Worm (Caenorhabditis elegans) whole organism, young adult: Measurements from ENCODE around the gene col-175.

Experiments used
- C17E4.6 ChIP-seq: fragments of 200-800 bp; sonication (Bioruptor generic); IDR thresholded peaks from 2 replicates; pipeline ENCODE4 v1.3.6; 2022; ENCODE audit warnings: missing genetic modification reagents, missing genetic modification characterization, missing compliant biosample characterization
- D2030.7 ChIP-seq: fragments of 200-800 bp; sonication (Bioruptor generic); IDR thresholded peaks from 2 replicates; pipeline ENCODE4 v1.3.6; 2022; ENCODE audit warnings: missing genetic modification reagents, missing genetic modification characterization, missing compliant biosample characterization
- F49E8.2 ChIP-seq: sonication (generic microtip); optimal IDR thresholded peaks from 3 replicates; lab custom pipeline; 2017; ENCODE audit warnings: missing genetic modification characterization, mild to moderate bottlenecking, missing compliant biosample characterization, antibody characterized with exemption, moderate library complexity; ENCODE audit not compliant: insufficient read depth
- Y67H2A.10 ChIP-seq: fragments of 200-800 bp; sonication (Bioruptor generic); conservative IDR thresholded peaks from 2 replicates; pipeline ENCODE4 v1.3.6; 2022; ENCODE audit warnings: missing genetic modification reagents, missing genetic modification characterization, missing compliant biosample characterization
- Y79H2A.3 ChIP-seq: fragments of 200-800 bp; sonication (Bioruptor generic); conservative IDR thresholded peaks from 2 replicates; pipeline ENCODE4 v1.3.6; 2022; ENCODE audit warnings: missing genetic modification reagents, missing genetic modification characterization, missing compliant biosample characterization
- aptf-2 ChIP-seq: fragments of 200-800 bp; sonication (Bioruptor generic); conservative IDR thresholded peaks from 2 replicates; pipeline ENCODE4 v1.3.6; 2022; ENCODE audit warnings: missing genetic modification reagents, missing genetic modification characterization, missing compliant biosample characterization
- atf-7 ChIP-seq: sonication (generic microtip); optimal IDR thresholded peaks from 2 replicates; lab custom pipeline; 2017; ENCODE audit warnings: mild to moderate bottlenecking, missing genetic modification characterization, missing compliant biosample characterization
- athp-1 ChIP-seq: sonication (generic microtip); optimal IDR thresholded peaks from 2 replicates; lab custom pipeline; 2017; ENCODE audit warnings: mild to moderate bottlenecking, missing genetic modification characterization, missing compliant biosample characterization
- attf-5 ChIP-seq: fragments of 200-800 bp; sonication (Bioruptor generic); optimal IDR thresholded peaks from 2 replicates; lab custom pipeline; 2018; ENCODE audit warnings: mild to moderate bottlenecking, missing genetic modification characterization, missing compliant biosample characterization
- egl-18 ChIP-seq: fragments of 200-800 bp; sonication (Bioruptor generic); IDR thresholded peaks from 2 replicates; pipeline ENCODE4 v1.3.6; 2022; ENCODE audit warnings: missing genetic modification reagents, missing genetic modification characterization, missing compliant biosample characterization
- ekl-4 ChIP-seq: fragments of 200-800 bp; sonication (Bioruptor generic); IDR thresholded peaks from 2 replicates; pipeline ENCODE4 v1.3.6; 2022; ENCODE audit warnings: missing genetic modification reagents, missing genetic modification characterization, missing compliant biosample characterization
- ets-4 ChIP-seq: fragments of 200-800 bp; sonication (Bioruptor generic); optimal IDR thresholded peaks from 2 replicates; lab custom pipeline; 2018; ENCODE audit warnings: mild to moderate bottlenecking, missing genetic modification characterization, missing compliant biosample characterization
- fkh-3 ChIP-seq: sonication (generic microtip); optimal IDR thresholded peaks from 2 replicates; lab custom pipeline; 2016; ENCODE audit warnings: mild to moderate bottlenecking, missing genetic modification characterization, missing compliant biosample characterization
- hlh-12 ChIP-seq: sonication (generic microtip); optimal IDR thresholded peaks from 2 replicates; lab custom pipeline; 2016; ENCODE audit warnings: missing genetic modification characterization, missing compliant biosample characterization
- hrde-1 ChIP-seq: sonication (generic microtip); optimal IDR thresholded peaks from 2 replicates; lab custom pipeline; 2016; ENCODE audit warnings: missing genetic modification characterization, mild to moderate bottlenecking, missing compliant biosample characterization, moderate library complexity, missing genotype, missing genetic modification reagents, borderline replicate concordance
- let-526 ChIP-seq: fragments of 200-800 bp; sonication (Bioruptor generic); IDR thresholded peaks from 2 replicates; pipeline ENCODE4 v1.3.6; 2022; ENCODE audit warnings: missing genetic modification reagents, missing genetic modification characterization, missing compliant biosample characterization
- let-607 ChIP-seq, 2 experiments: fragments of 200-800 bp in 1 of 2; sonication (Bioruptor generic) in 1 of 2; sonication (generic microtip) in 1 of 2; optimal IDR thresholded peaks; 2 replicates each; lab custom pipeline; 2016 to 2018; ENCODE audit warnings: mild to moderate bottlenecking in 2 of 2, missing compliant biosample characterization in 2 of 2, missing genetic modification characterization in 2 of 2, moderate library complexity in 2 of 2, missing genotype in 1 of 2
- lin-40 ChIP-seq: sonication (generic microtip); optimal IDR thresholded peaks from 2 replicates; lab custom pipeline; 2016; ENCODE audit warnings: missing genetic modification characterization, mild to moderate bottlenecking, missing compliant biosample characterization, missing genotype, missing genetic modification reagents
- lin-54 ChIP-seq: fragments of 200-800 bp; sonication (Bioruptor generic); optimal IDR thresholded peaks from 2 replicates; lab custom pipeline; 2018; ENCODE audit warnings: mild to moderate bottlenecking, missing genetic modification characterization, missing compliant biosample characterization
- lsy-27 ChIP-seq: sonication (generic microtip); optimal IDR thresholded peaks from 2 replicates; lab custom pipeline; 2017; ENCODE audit warnings: missing genetic modification characterization, mild to moderate bottlenecking, missing compliant biosample characterization, antibody characterized with exemption, missing genotype, borderline replicate concordance; ENCODE audit not compliant: insufficient read depth
- madf-10 ChIP-seq: sonication (generic microtip); optimal IDR thresholded peaks from 2 replicates; lab custom pipeline; 2016; ENCODE audit warnings: mild to moderate bottlenecking, missing genetic modification characterization, missing compliant biosample characterization
- madf-3 ChIP-seq: fragments of 200-800 bp; sonication (Bioruptor generic); IDR thresholded peaks from 2 replicates; pipeline ENCODE4 v1.3.6; 2022; ENCODE audit warnings: missing genetic modification reagents, missing genetic modification characterization, missing compliant biosample characterization
- mcd-1 ChIP-seq: fragments of 200-800 bp; sonication (Bioruptor generic); IDR thresholded peaks from 2 replicates; pipeline ENCODE4 v1.3.6; 2022; ENCODE audit warnings: missing genetic modification reagents, missing genetic modification characterization, missing compliant biosample characterization
- nfya-2 ChIP-seq: fragments of 200-800 bp; sonication (Bioruptor generic); IDR thresholded peaks from 2 replicates; pipeline ENCODE4 v1.3.6; 2022; ENCODE audit warnings: missing genetic modification reagents, missing genetic modification characterization, missing compliant biosample characterization
- nfyb-1 ChIP-seq: fragments of 200-800 bp; sonication (Bioruptor generic); IDR thresholded peaks from 2 replicates; pipeline ENCODE4 v1.3.6; 2022; ENCODE audit warnings: missing genetic modification reagents, missing genetic modification characterization, missing compliant biosample characterization
- nhr-120 ChIP-seq: fragments of 200-800 bp; sonication (Bioruptor generic); IDR thresholded peaks from 2 replicates; pipeline ENCODE4 v1.3.6; 2022; ENCODE audit warnings: missing genetic modification characterization, missing compliant biosample characterization
- nhr-80 ChIP-seq: sonication (generic microtip); optimal IDR thresholded peaks from 2 replicates; lab custom pipeline; 2016; ENCODE audit warnings: missing genetic modification characterization, missing compliant biosample characterization
- nhr-90 ChIP-seq: sonication (generic microtip); optimal IDR thresholded peaks from 2 replicates; lab custom pipeline; 2016; ENCODE audit warnings: missing genotype, mild to moderate bottlenecking, missing genetic modification characterization, missing compliant biosample characterization
- snpc-1.1 ChIP-seq: sonication (generic microtip); optimal IDR thresholded peaks from 2 replicates; lab custom pipeline; 2017; ENCODE audit warnings: missing genetic modification characterization, mild to moderate bottlenecking, missing compliant biosample characterization, antibody characterized with exemption, moderate library complexity, missing genotype, missing genetic modification reagents; ENCODE audit not compliant: insufficient read depth
- snpc-3.4 ChIP-seq: sonication (generic microtip); optimal IDR thresholded peaks from 2 replicates; lab custom pipeline; 2017; ENCODE audit warnings: missing genetic modification characterization, mild to moderate bottlenecking, missing compliant biosample characterization, antibody characterized with exemption, moderate library complexity, missing genotype, missing genetic modification reagents
- sptf-2 ChIP-seq: fragments of 200-800 bp; sonication (Bioruptor generic); optimal IDR thresholded peaks from 2 replicates; lab custom pipeline; 2018; ENCODE audit warnings: mild to moderate bottlenecking, missing genetic modification characterization, missing compliant biosample characterization
- tbp1 ChIP-seq: fragments of 200-800 bp; sonication (Bioruptor generic); optimal IDR thresholded peaks from 2 replicates; lab custom pipeline; 2018; ENCODE audit warnings: mild to moderate bottlenecking, missing genetic modification characterization, missing compliant biosample characterization
- tlf-1 ChIP-seq: fragments of 200-800 bp; sonication (Bioruptor generic); optimal IDR thresholded peaks from 2 replicates; lab custom pipeline; 2018; ENCODE audit warnings: mild to moderate bottlenecking, missing genetic modification characterization, missing compliant biosample characterization
- unc-130 ChIP-seq: sonication (generic microtip); optimal IDR thresholded peaks from 2 replicates; lab custom pipeline; 2016; ENCODE audit warnings: missing genetic modification reagents, missing genetic modification characterization, missing compliant biosample characterization
- zfh-2 ChIP-seq: fragments of 200-800 bp; sonication (Bioruptor generic); conservative IDR thresholded peaks from 2 replicates; pipeline ENCODE4 v1.3.6; 2022; ENCODE audit warnings: missing genetic modification reagents, missing genetic modification characterization, missing compliant biosample characterization
- ztf-22 ChIP-seq: fragments of 200-800 bp; sonication (Bioruptor generic); optimal IDR thresholded peaks from 2 replicates; lab custom pipeline; 2018; ENCODE audit warnings: mild to moderate bottlenecking, missing genetic modification characterization, moderate library complexity, missing compliant biosample characterization
- ztf-25 ChIP-seq: fragments of 200-800 bp; sonication (Bioruptor generic); IDR thresholded peaks from 2 replicates; pipeline ENCODE4 v1.3.6; 2022; ENCODE audit warnings: missing genetic modification reagents, missing genetic modification characterization, missing compliant biosample characterization
- ztf-26 ChIP-seq: sonication (generic microtip); optimal IDR thresholded peaks from 2 replicates; lab custom pipeline; 2017; ENCODE audit warnings: missing genetic modification characterization, missing compliant biosample characterization
- ztf-28 ChIP-seq: fragments of 200-800 bp; sonication (Bioruptor generic); IDR thresholded peaks from 2 replicates; pipeline ENCODE4 v1.3.6; 2022; ENCODE audit warnings: missing genetic modification reagents, missing genetic modification characterization, missing compliant biosample characterization

Gene col-175

ce11 chrX:9213873-9214341 lies 20.5 kb downstream of the col-175 start, which contains the start of gene C35B8.3 (continued):
- no peak for TF ChIP-seq hrde-1 (tag; lab: Kevin White, UChicago)
- TF ChIP-seq ztf-22 (GFP tag; lab: Kevin White, UChicago) = peak; percentile 69
- no peak for TF ChIP-seq hlh-12 (tag; lab: Kevin White, UChicago)
- no peak for TF ChIP-seq ets-4
- TF ChIP-seq atf-7 (tag; lab: Kevin White, UChicago) = peak; percentile 48
- TF ChIP-seq ztf-25 (GFP tag; lab: Robert Waterston, UW) = no peak
- no peak for TF ChIP-seq Y79H2A.3
- TF ChIP-seq lin-54 (GFP tag; lab: Kevin White, UChicago) = no peak
- TF ChIP-seq lsy-27 (tag; lab: Kevin White, UChicago) = no peak
- TF ChIP-seq ekl-4 (GFP tag; lab: Robert Waterston, UW) = no peak
- no peak for TF ChIP-seq nfya-2
- TF ChIP-seq C17E4.6 (GFP tag; lab: Robert Waterston, UW) = no peak
- TF ChIP-seq lin-40 (tag; lab: Kevin White, UChicago) = peak; percentile 51
- peak; percentile 36 for TF ChIP-seq nhr-90 (tag; lab: Kevin White, UChicago)
- no peak for TF ChIP-seq mcd-1 (GFP tag; lab: Robert Waterston, UW)
- TF ChIP-seq D2030.7 (GFP tag; lab: Robert Waterston, UW) = no peak
- TF ChIP-seq zfh-2 (GFP tag; lab: Robert Waterston, UW) = no peak
- TF ChIP-seq athp-1 (tag; lab: Kevin White, UChicago) = no peak
- TF ChIP-seq nfyb-1 (GFP tag; lab: Robert Waterston, UW) = no peak
- TF ChIP-seq let-526 = 0 out of 2 replicates have a peak, but pooled peaks have one; percentile 28
- peak; percentile 61 for TF ChIP-seq ztf-26 (tag; lab: Kevin White, UChicago)
- TF ChIP-seq F49E8.2 (tag; lab: Kevin White, UChicago) = no peak
- no peak for TF ChIP-seq snpc-3.4 (tag; lab: Kevin White, UChicago)
- no peak for TF ChIP-seq ztf-28
- TF ChIP-seq tbp1 (GFP tag; lab: Kevin White, UChicago) = peak; percentile 15
- no peak for TF ChIP-seq aptf-2
- TF ChIP-seq, all 124 proteins: peak for 11

DNA sequence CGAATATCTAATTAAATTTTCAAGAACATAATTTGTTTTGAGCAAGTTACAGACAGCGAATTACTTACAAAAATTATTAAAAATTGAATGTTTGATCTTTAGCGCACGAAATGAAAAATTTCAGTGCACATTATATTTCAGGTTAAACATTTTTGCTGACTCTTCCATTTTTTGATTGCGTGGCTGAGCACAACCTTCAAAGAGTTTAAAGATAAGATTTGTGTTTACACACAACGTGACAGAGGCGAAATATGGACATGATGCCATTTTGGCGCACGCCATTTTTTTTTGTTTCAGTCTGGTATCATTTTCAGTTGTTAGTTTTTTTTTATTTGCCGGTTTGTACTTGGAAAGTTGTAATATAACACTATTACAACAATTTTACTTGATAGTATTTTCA lies 21.7 kb downstream of the col-175 start:
- TF ChIP-seq let-607 (tag; optimal IDR thresholded peaks at IDR 0.05; lab: Kevin White, UChicago) (peak; percentile 15 to 27), attf-5 (GFP tag; lab: Kevin White, UChicago) (no peak), sptf-2 (GFP tag; lab: Kevin White, UChicago) (no peak), nhr-80 (tag; lab: Kevin White, UChicago) (peak; percentile 82), fkh-3 (no peak), madf-10 (tag; lab: Kevin White, UChicago) (no peak), Y67H2A.10 (GFP tag; lab: Robert Waterston, UW) (no peak), tlf-1 (no peak), unc-130 (no peak), nhr-120 (GFP tag; lab: Robert Waterston, UW) (no peak), ztf-28 (no peak), egl-18 (GFP tag; lab: Robert Waterston, UW) (no peak), madf-3 (GFP tag; lab: Robert Waterston, UW) (no peak), lsy-27 (tag; lab: Kevin White, UChicago) (no peak), snpc-1.1 (tag; lab: Kevin White, UChicago) (no peak)
